Fruit fly (Drosophila melanogaster) whole organism, embryonic: ENCODE measurements around the gene CG9288.
A peak's percentile ranks its signal among the peaks of the same experiment; 100 is the strongest.

Experiments used
- Bgb ChIP-seq: fragments of 200-800 bp; sonication (Bioruptor generic); IDR thresholded peaks from 2 replicates; pipeline ENCODE4 v1.3.6; 2022; ENCODE audit warnings: missing biosample characterization, missing genetic modification characterization; ENCODE audit not compliant: partially characterized antibody
- CG1024 ChIP-seq: fragments of 200-800 bp; sonication (Bioruptor generic); IDR thresholded peaks from 2 replicates; pipeline ENCODE4 v1.3.6; 2022; ENCODE audit warnings: missing biosample characterization, missing genetic modification characterization
- CG10543 ChIP-seq: fragments of 200-800 bp; sonication (Bioruptor generic); optimal IDR thresholded peaks from 3 replicates; lab custom pipeline; 2017; ENCODE audit warnings: missing biosample characterization, mild to moderate bottlenecking, missing genetic modification characterization, moderate library complexity
- CG14441 ChIP-seq: fragments of 200-800 bp; sonication (Bioruptor generic); IDR thresholded peaks from 2 replicates; pipeline ENCODE4 v1.3.6; 2022; ENCODE audit warnings: missing biosample characterization, missing genetic modification characterization
- CG14710 ChIP-seq: fragments of 200-800 bp; sonication (Bioruptor generic); optimal IDR thresholded peaks from 3 replicates; lab custom pipeline; 2019; ENCODE audit warnings: missing biosample characterization, mild to moderate bottlenecking, missing genetic modification characterization, moderate library complexity
- CG14965 ChIP-seq: fragments of 200-800 bp; sonication (Bioruptor generic); optimal IDR thresholded peaks from 2 replicates; lab custom pipeline; 2016; ENCODE audit warnings: missing biosample characterization, missing genetic modification characterization, borderline replicate concordance
- CG1647 ChIP-seq: fragments of 200-800 bp; sonication (Bioruptor generic); optimal IDR thresholded peaks from 3 replicates; lab custom pipeline; 2016; ENCODE audit warnings: missing biosample characterization, missing genetic modification characterization
- CG18764 ChIP-seq: fragments of 200-800 bp; sonication (Bioruptor generic); optimal IDR thresholded peaks from 3 replicates; lab custom pipeline; 2016; ENCODE audit warnings: missing biosample characterization, missing genetic modification characterization
- CG2116 ChIP-seq: fragments of 200-800 bp; sonication (Bioruptor generic); optimal IDR thresholded peaks from 3 replicates; lab custom pipeline; 2018; ENCODE audit warnings: missing biosample characterization, mild to moderate bottlenecking, missing genetic modification characterization
- CG2889 ChIP-seq: fragments of 200-800 bp; sonication (Bioruptor generic); IDR thresholded peaks from 3 replicates; pipeline ENCODE4 v1.3.6; 2022; ENCODE audit warnings: missing biosample characterization, missing genetic modification characterization
- CG3065 ChIP-seq: fragments of 200-800 bp; sonication (Bioruptor generic); optimal IDR thresholded peaks from 2 replicates; lab custom pipeline; 2016; ENCODE audit warnings: missing biosample characterization, missing genetic modification characterization
- CG33557 ChIP-seq: fragments of 200-800 bp; sonication (Bioruptor generic); optimal IDR thresholded peaks from 2 replicates; lab custom pipeline; 2019; ENCODE audit warnings: missing biosample characterization, mild to moderate bottlenecking, missing genetic modification characterization, moderate library complexity
- CG3838 ChIP-seq: fragments of 200-800 bp; sonication (Bioruptor generic); optimal IDR thresholded peaks from 3 replicates; lab custom pipeline; 2016; ENCODE audit warnings: missing biosample characterization, missing genetic modification characterization
- CG3847 ChIP-seq: fragments of 200-800 bp; sonication (Bioruptor generic); IDR thresholded peaks from 2 replicates; pipeline ENCODE4 v1.3.6; 2022; ENCODE audit warnings: missing biosample characterization, missing genetic modification characterization
- CG43689 ChIP-seq: fragments of 200-800 bp; sonication (Bioruptor generic); IDR thresholded peaks from 2 replicates; pipeline ENCODE4 v1.3.6; 2022; ENCODE audit warnings: missing biosample characterization, missing genetic modification characterization
- CG4854 ChIP-seq: fragments of 200-800 bp; sonication (Bioruptor generic); optimal IDR thresholded peaks from 2 replicates; lab custom pipeline; 2016; ENCODE audit warnings: missing biosample characterization, missing genetic modification characterization, inconsistent platforms
- CG5180 ChIP-seq: fragments of 200-800 bp; sonication (Bioruptor generic); optimal IDR thresholded peaks from 3 replicates; lab custom pipeline; 2017; ENCODE audit warnings: missing biosample characterization, missing genetic modification characterization, mild to moderate bottlenecking, moderate library complexity, missing genetic modification reagents
- CG6791 ChIP-seq: fragments of 200-800 bp; sonication (Bioruptor generic); IDR thresholded peaks from 3 replicates; pipeline ENCODE4 v1.3.6; 2022; ENCODE audit warnings: missing biosample characterization, missing genetic modification characterization; ENCODE audit not compliant: partially characterized antibody
- CG7372 ChIP-seq: fragments of 200-800 bp; sonication (Bioruptor generic); IDR thresholded peaks from 2 replicates; pipeline ENCODE4 v1.3.6; 2022; ENCODE audit warnings: missing biosample characterization, missing genetic modification characterization
- CG9609 ChIP-seq: fragments of 200-800 bp; sonication (Bioruptor generic); optimal IDR thresholded peaks from 3 replicates; lab custom pipeline; 2016; ENCODE audit warnings: missing biosample characterization, missing genetic modification characterization
- CG9727 ChIP-seq: fragments of 200-800 bp; sonication (Bioruptor generic); optimal IDR thresholded peaks from 3 replicates; lab custom pipeline; 2017; ENCODE audit warnings: missing biosample characterization, mild to moderate bottlenecking, missing genetic modification characterization
- Chrac-16 ChIP-seq: fragments of 200-800 bp; sonication (Bioruptor generic); optimal IDR thresholded peaks from 3 replicates; lab custom pipeline; 2016; ENCODE audit warnings: missing biosample characterization, missing genetic modification characterization
- Deaf1 ChIP-seq: fragments of 200-800 bp; optimal IDR thresholded peaks from 3 replicates; lab custom pipeline; 2019; ENCODE audit warnings: missing biosample characterization, mild to moderate bottlenecking, missing genetic modification characterization, moderate library complexity
- Dip2 ChIP-seq: fragments of 200-800 bp; sonication (Bioruptor generic); IDR thresholded peaks from 2 replicates; pipeline ENCODE4 v1.3.6; 2022; ENCODE audit warnings: missing biosample characterization, missing genetic modification characterization
- Ets65A ChIP-seq: fragments of 200-800 bp; sonication (Bioruptor generic); peaks from one replicate; lab custom pipeline; 2016; ENCODE audit warnings: missing biosample characterization, missing genetic modification characterization
- Gug ChIP-seq: fragments of 200-800 bp; sonication (Bioruptor generic); IDR thresholded peaks from 4 replicates; pipeline ENCODE4 v1.3.6; 2022; ENCODE audit warnings: missing biosample characterization, missing genetic modification characterization
- H15 ChIP-seq: fragments of 200-800 bp; sonication (Bioruptor generic); IDR thresholded peaks from 3 replicates; pipeline ENCODE4 v1.3.6; 2022; ENCODE audit warnings: missing biosample characterization, missing genetic modification characterization
- HLH4C ChIP-seq: fragments of 200-800 bp; sonication (Bioruptor generic); IDR thresholded peaks from 3 replicates; pipeline ENCODE4 v1.3.6; 2022; ENCODE audit warnings: missing biosample characterization, missing genetic modification characterization; ENCODE audit not compliant: partially characterized antibody
- MBD-R2 ChIP-seq: fragments of 200-800 bp; sonication (Bioruptor generic); IDR thresholded peaks from 2 replicates; pipeline ENCODE4 v1.3.6; 2022; ENCODE audit warnings: missing biosample characterization, missing genetic modification characterization
- NC2α ChIP-seq: fragments of 200-800 bp; sonication (Bioruptor generic); optimal IDR thresholded peaks from 2 replicates; lab custom pipeline; 2016; ENCODE audit warnings: missing biosample characterization, missing genetic modification characterization
- NK7.1 ChIP-seq: fragments of 200-800 bp; sonication (Bioruptor generic); optimal IDR thresholded peaks from 3 replicates; lab custom pipeline; 2016; ENCODE audit warnings: missing biosample characterization, missing genetic modification characterization
- Oli ChIP-seq: fragments of 200-800 bp; sonication (Bioruptor generic); optimal IDR thresholded peaks from 2 replicates; lab custom pipeline; 2018; ENCODE audit warnings: missing biosample characterization, mild to moderate bottlenecking, missing genetic modification characterization, moderate library complexity
- Ptx1 ChIP-seq: fragments of 200-800 bp; sonication (Bioruptor generic); IDR thresholded peaks from 2 replicates; pipeline ENCODE4 v1.3.6; 2022; ENCODE audit warnings: missing biosample characterization, missing genetic modification characterization
- Sin3A ChIP-seq: fragments of >200 bp; optimal IDR thresholded peaks from 2 replicates; lab custom pipeline; 2018
- Taf1 ChIP-seq: fragments of 200-800 bp; sonication (Bioruptor generic); IDR thresholded peaks from 2 replicates; pipeline ENCODE4 v1.3.6; 2022; ENCODE audit warnings: missing biosample characterization, missing genetic modification characterization
- cato ChIP-seq: fragments of 200-800 bp; sonication (Bioruptor generic); optimal IDR thresholded peaks from 2 replicates; lab custom pipeline; 2016; ENCODE audit warnings: missing biosample characterization, missing genetic modification characterization, borderline replicate concordance
- caup ChIP-seq: fragments of 200-800 bp; sonication (Bioruptor generic); optimal IDR thresholded peaks from 3 replicates; lab custom pipeline; 2017; ENCODE audit warnings: missing biosample characterization, mild to moderate bottlenecking, missing genetic modification characterization, moderate library complexity; ENCODE audit not compliant: severe bottlenecking
- chinmo ChIP-seq: fragments of 200-800 bp; sonication (Bioruptor generic); IDR thresholded peaks from 4 replicates; pipeline ENCODE4 v1.3.6; 2022; ENCODE audit warnings: missing biosample characterization, missing genetic modification characterization; ENCODE audit not compliant: partially characterized antibody
- dimm ChIP-seq: fragments of 200-800 bp; sonication (Bioruptor generic); IDR thresholded peaks from 2 replicates; pipeline ENCODE4 v1.3.6; 2022; ENCODE audit warnings: missing biosample characterization, missing genetic modification characterization
- dpn ChIP-seq, 2 experiments: fragments of 200-800 bp; sonication (Bioruptor generic); optimal IDR thresholded peaks; 3 replicates each; lab custom pipeline; 2016; ENCODE audit warnings: missing biosample characterization in 2 of 2, missing genetic modification characterization in 2 of 2
- fd64A ChIP-seq: fragments of 200-800 bp; sonication (Bioruptor generic); optimal IDR thresholded peaks from 3 replicates; lab custom pipeline; 2018; ENCODE audit warnings: missing biosample characterization, mild to moderate bottlenecking, missing genetic modification characterization
- gem ChIP-seq: fragments of 200-800 bp; sonication (Bioruptor generic); optimal IDR thresholded peaks from 2 replicates; lab custom pipeline; 2019; ENCODE audit warnings: missing biosample characterization, mild to moderate bottlenecking, missing genetic modification characterization, moderate library complexity
- luna ChIP-seq: fragments of 200-800 bp; sonication (Bioruptor generic); optimal IDR thresholded peaks from 2 replicates; lab custom pipeline; 2016; ENCODE audit warnings: missing biosample characterization, missing genetic modification characterization
- maf-S ChIP-seq: fragments of 200-800 bp; sonication (Bioruptor generic); optimal IDR thresholded peaks from 2 replicates; lab custom pipeline; 2016; ENCODE audit warnings: missing biosample characterization, missing genetic modification characterization
- oc ChIP-seq: fragments of 200-800 bp; sonication (Bioruptor generic); optimal IDR thresholded peaks from 2 replicates; lab custom pipeline; 2018; ENCODE audit warnings: missing biosample characterization, mild to moderate bottlenecking, missing genetic modification characterization, moderate library complexity
- pfk ChIP-seq: fragments of 200-800 bp; sonication (Bioruptor generic); optimal IDR thresholded peaks from 2 replicates; lab custom pipeline; 2018; ENCODE audit warnings: missing biosample characterization, mild to moderate bottlenecking, missing genetic modification characterization, moderate library complexity
- phol ChIP-seq: fragments of 200-800 bp; sonication (Bioruptor generic); optimal IDR thresholded peaks from 3 replicates; lab custom pipeline; 2018; ENCODE audit warnings: missing biosample characterization, mild to moderate bottlenecking, missing genetic modification characterization, moderate library complexity
- salm ChIP-seq: fragments of 200-800 bp; sonication (Bioruptor generic); optimal IDR thresholded peaks from 2 replicates; lab custom pipeline; 2018; ENCODE audit warnings: missing biosample characterization, mild to moderate bottlenecking, missing genetic modification characterization
- slp2 ChIP-seq: fragments of 200-800 bp; sonication (Bioruptor generic); optimal IDR thresholded peaks from 2 replicates; lab custom pipeline; 2016; ENCODE audit warnings: missing biosample characterization, missing genetic modification characterization
- sr ChIP-seq: fragments of 200-800 bp; sonication (Bioruptor generic); IDR thresholded peaks from 3 replicates; pipeline ENCODE4 v1.3.6; 2022; ENCODE audit warnings: missing biosample characterization, missing genetic modification characterization
- ssp ChIP-seq: fragments of 200-800 bp; sonication (Bioruptor generic); IDR thresholded peaks from 2 replicates; pipeline ENCODE4 v1.3.6; 2022; ENCODE audit warnings: missing biosample characterization, missing genetic modification characterization
- stc ChIP-seq: fragments of 200-800 bp; sonication (Bioruptor generic); IDR thresholded peaks from 2 replicates; pipeline ENCODE4 v1.3.6; 2022; ENCODE audit warnings: missing biosample characterization, missing genetic modification characterization
- trh ChIP-seq: fragments of 200-800 bp; sonication (Bioruptor generic); optimal IDR thresholded peaks from 2 replicates; lab custom pipeline; 2016; ENCODE audit warnings: missing biosample characterization, missing genetic modification characterization

CG9288 gene

dm6 chr3R:13796071-13796470, 16.6 kb downstream of the CG9288 start (continued):
- no peak for TF ChIP-seq CG3847 (GFP tag; lab: Robert Waterston, UW)
- no peak for TF ChIP-seq CG3838 (GFP tag; lab: Kevin White, UChicago)
- TF ChIP-seq CG2116, result no peak
- TF ChIP-seq Oli (tag; lab: Kevin White, UChicago), result peak; percentile 30
- no peak for TF ChIP-seq CG1647 (GFP tag; lab: Kevin White, UChicago)
- TF ChIP-seq Ptx1 (GFP tag; lab: Robert Waterston, UW), result no peak
- peak; percentile 60 for TF ChIP-seq CG14710 (tag; lab: Kevin White, UChicago)
- no peak for TF ChIP-seq CG43689 (GFP tag; lab: Robert Waterston, UW)
- TF ChIP-seq slp2 (GFP tag; lab: Kevin White, UChicago), result no peak
- TF ChIP-seq oc, result no peak
- no peak for TF ChIP-seq fd64A (GFP tag; lab: Kevin White, UChicago)
- TF ChIP-seq H15, result no peak
- TF ChIP-seq salm (tag; lab: Kevin White, UChicago), result no peak
- no peak for TF ChIP-seq CG14441
- no peak for TF ChIP-seq Gug (GFP tag; lab: Robert Waterston, UW)
- no peak for TF ChIP-seq CG1024 (GFP tag; lab: Robert Waterston, UW)
- TF ChIP-seq CG2889 (GFP tag; lab: Robert Waterston, UW), result no peak
- TF ChIP-seq CG10543 (GFP tag; lab: Kevin White, UChicago), result no peak
- TF ChIP-seq MBD-R2, result no peak
- no peak for TF ChIP-seq Taf1
- TF ChIP-seq Deaf1 (tag; lab: Kevin White, UChicago), result no peak
- no peak for TF ChIP-seq CG18764
- TF ChIP-seq dimm, result no peak
- no peak for TF ChIP-seq CG7372 (GFP tag; lab: Robert Waterston, UW)
- TF ChIP-seq CG33557 (GFP tag; lab: Kevin White, UChicago), result peak; percentile 31
- TF ChIP-seq Ets65A (GFP tag; lab: Kevin White, UChicago), result no peak
- no peak for TF ChIP-seq ssp (GFP tag; lab: Robert Waterston, UW)
- TF ChIP-seq CG14965 (GFP tag; lab: Kevin White, UChicago), result no peak
- TF ChIP-seq CG3065 (GFP tag; lab: Kevin White, UChicago), result no peak
- TF ChIP-seq sr (GFP tag; lab: Robert Waterston, UW), result no peak
- no peak for TF ChIP-seq pfk (GFP tag; lab: Kevin White, UChicago)
- no peak for TF ChIP-seq Chrac-16 (GFP tag; lab: Kevin White, UChicago)
- no peak for TF ChIP-seq HLH4C
- no peak for TF ChIP-seq Dip2
- TF ChIP-seq stc (GFP tag; lab: Robert Waterston, UW), result no peak
- peak; percentile 57 for TF ChIP-seq phol
- TF ChIP-seq caup (GFP tag; lab: Kevin White, UChicago), result no peak
- TF ChIP-seq CG9609, result no peak
- no peak for TF ChIP-seq Sin3A (lab: Kevin White, UChicago)
- TF ChIP-seq CG6791 (GFP tag; lab: Robert Waterston, UW), result no peak
- TF ChIP-seq maf-S, result no peak
- no peak for TF ChIP-seq cato (GFP tag; lab: Kevin White, UChicago)
- peak; percentile 69 for TF ChIP-seq gem (tag; lab: Kevin White, UChicago)
- TF ChIP-seq CG9727 (GFP tag; lab: Kevin White, UChicago), result no peak
- no peak for TF ChIP-seq trh (GFP tag; lab: Kevin White, UChicago)
- no peak for TF ChIP-seq luna (GFP tag; lab: Kevin White, UChicago)
- no peak for TF ChIP-seq chinmo (GFP tag; lab: Robert Waterston, UW)
- TF ChIP-seq dpn (GFP tag; optimal IDR thresholded peaks at IDR 0.05; lab: Kevin White, UChicago), result no peak
- no peak for TF ChIP-seq NK7.1 (GFP tag; lab: Kevin White, UChicago)
- no peak for TF ChIP-seq NC2α (GFP tag; lab: Kevin White, UChicago)
- TF ChIP-seq CG4854, result no peak
- TF ChIP-seq CG5180 (GFP tag; lab: Kevin White, UChicago), result no peak
- TF ChIP-seq Bgb, result no peak
